Worm (Caenorhabditis elegans) whole organism, late embryonic: ENCODE data around the gene sdz-5.

Source experiments
- C08G9.2 ChIP-seq: sonication (generic microtip); optimal IDR thresholded peaks from 2 replicates; lab custom pipeline; 2016; ENCODE audit warnings: mild to moderate bottlenecking, missing genetic modification characterization, moderate library complexity, missing compliant biosample characterization
- F13H6.1 ChIP-seq: sonication (generic microtip); optimal IDR thresholded peaks from 2 replicates; lab custom pipeline; 2016; ENCODE audit warnings: missing genetic modification characterization, missing compliant biosample characterization
- K09A11.1 ChIP-seq: sonication (generic microtip); optimal IDR thresholded peaks from 2 replicates; lab custom pipeline; 2017; ENCODE audit warnings: antibody characterized with exemption, mild to moderate bottlenecking, missing genetic modification characterization, missing compliant biosample characterization; ENCODE audit not compliant: insufficient read depth
- T23F11.4 ChIP-seq: fragments of 200-800 bp; sonication (Bioruptor generic); optimal IDR thresholded peaks from 2 replicates; lab custom pipeline; 2018; ENCODE audit warnings: mild to moderate bottlenecking, missing genetic modification characterization, missing compliant biosample characterization
- ahr-1 ChIP-seq: sonication (generic microtip); optimal IDR thresholded peaks from 2 replicates; lab custom pipeline; 2016; ENCODE audit warnings: missing genetic modification characterization, missing compliant biosample characterization
- ceh-14 ChIP-seq: sonication (generic microtip); optimal IDR thresholded peaks from 2 replicates; lab custom pipeline; 2016; ENCODE audit warnings: missing genotype, missing genetic modification characterization, missing compliant biosample characterization
- ceh-18 ChIP-seq: sonication (generic microtip); optimal IDR thresholded peaks from 2 replicates; lab custom pipeline; 2016; ENCODE audit warnings: missing genetic modification characterization, missing compliant biosample characterization
- ceh-19 ChIP-seq: fragments of 200-800 bp; sonication (Bioruptor generic); optimal IDR thresholded peaks from 2 replicates; lab custom pipeline; 2018; ENCODE audit warnings: mild to moderate bottlenecking, missing genetic modification characterization, missing compliant biosample characterization
- ceh-2 ChIP-seq: sonication (generic microtip); optimal IDR thresholded peaks from 2 replicates; lab custom pipeline; 2016; ENCODE audit warnings: missing genotype, missing genetic modification characterization, missing compliant biosample characterization
- ceh-24 ChIP-seq: sonication (generic microtip); optimal IDR thresholded peaks from 2 replicates; lab custom pipeline; 2016; ENCODE audit warnings: mild to moderate bottlenecking, missing genetic modification characterization, missing compliant biosample characterization
- ceh-31 ChIP-seq: sonication (generic microtip); optimal IDR thresholded peaks from 2 replicates; lab custom pipeline; 2016; ENCODE audit warnings: missing genetic modification characterization, missing compliant biosample characterization
- ceh-34 ChIP-seq: sonication (generic microtip); optimal IDR thresholded peaks from 2 replicates; lab custom pipeline; 2016; ENCODE audit warnings: mild to moderate bottlenecking, missing genetic modification characterization, missing compliant biosample characterization
- ceh-9 ChIP-seq: sonication (generic microtip); optimal IDR thresholded peaks from 2 replicates; lab custom pipeline; 2016; ENCODE audit warnings: mild to moderate bottlenecking, missing genetic modification characterization, inconsistent platforms, missing compliant biosample characterization
- che-1 ChIP-seq: sonication (generic microtip); optimal IDR thresholded peaks from 2 replicates; lab custom pipeline; 2016; ENCODE audit warnings: mild to moderate bottlenecking, missing genetic modification characterization, missing compliant biosample characterization
- dmd-4 ChIP-seq: sonication (generic microtip); optimal IDR thresholded peaks from 2 replicates; lab custom pipeline; 2016; ENCODE audit warnings: borderline replicate concordance, missing genetic modification characterization, missing compliant biosample characterization
- dve-1 ChIP-seq: sonication (generic microtip); optimal IDR thresholded peaks from 2 replicates; lab custom pipeline; 2017; ENCODE audit warnings: antibody characterized with exemption, mild to moderate bottlenecking, missing genetic modification characterization, missing compliant biosample characterization
- elt-2 ChIP-seq: sonication (generic microtip); optimal IDR thresholded peaks from 2 replicates; lab custom pipeline; 2016; ENCODE audit warnings: missing genetic modification reagents, missing genetic modification characterization, missing compliant biosample characterization
- fax-1 ChIP-seq: sonication (generic microtip); optimal IDR thresholded peaks from 2 replicates; lab custom pipeline; 2016; ENCODE audit warnings: missing genotype, missing genetic modification characterization, missing compliant biosample characterization
- fkh-10 ChIP-seq: fragments of 150-350 bp; optimal IDR thresholded peaks from 2 replicates; lab custom pipeline; 2014; ENCODE audit warnings: missing biosample characterization, missing genetic modification reagents, missing genetic modification characterization
- gmeb-2 ChIP-seq: sonication (generic microtip); optimal IDR thresholded peaks from 2 replicates; lab custom pipeline; 2016; ENCODE audit warnings: missing genetic modification characterization, inconsistent platforms, missing compliant biosample characterization
- hlh-13 ChIP-seq: fragments of 200-800 bp; sonication (Bioruptor generic); optimal IDR thresholded peaks from 2 replicates; lab custom pipeline; 2018; ENCODE audit warnings: mild to moderate bottlenecking, missing genetic modification characterization, missing compliant biosample characterization
- hlh-6 ChIP-seq: sonication (generic microtip); optimal IDR thresholded peaks from 2 replicates; lab custom pipeline; 2016; ENCODE audit warnings: missing genotype, missing genetic modification characterization, missing compliant biosample characterization
- hlh-8 ChIP-seq: sonication (generic microtip); optimal IDR thresholded peaks from 2 replicates; lab custom pipeline; 2016; ENCODE audit warnings: missing genotype, missing genetic modification characterization, missing compliant biosample characterization
- lim-6 ChIP-seq: sonication (generic microtip); optimal IDR thresholded peaks from 2 replicates; lab custom pipeline; 2016; ENCODE audit warnings: missing genetic modification characterization, missing compliant biosample characterization
- lin-11 ChIP-seq: fragments of 200-800 bp; sonication (Bioruptor generic); optimal IDR thresholded peaks from 2 replicates; lab custom pipeline; 2018; ENCODE audit warnings: mild to moderate bottlenecking, missing genetic modification characterization, missing compliant biosample characterization
- mec-3 ChIP-seq: sonication (generic microtip); optimal IDR thresholded peaks from 2 replicates; lab custom pipeline; 2016; ENCODE audit warnings: borderline replicate concordance, missing genetic modification characterization, missing compliant biosample characterization
- nfya-1 ChIP-seq: sonication (generic microtip); optimal IDR thresholded peaks from 2 replicates; lab custom pipeline; 2017; ENCODE audit warnings: missing genetic modification characterization, mild to moderate bottlenecking, missing compliant biosample characterization, antibody characterized with exemption, moderate library complexity
- nhr-232 ChIP-seq: sonication (generic microtip); optimal IDR thresholded peaks from 2 replicates; lab custom pipeline; 2016; ENCODE audit warnings: missing genetic modification characterization, missing compliant biosample characterization
- npax-4 ChIP-seq: sonication (generic microtip); optimal IDR thresholded peaks from 2 replicates; lab custom pipeline; 2016; ENCODE audit warnings: missing genetic modification characterization, missing compliant biosample characterization
- odd-2 ChIP-seq: sonication (generic microtip); optimal IDR thresholded peaks from 2 replicates; lab custom pipeline; 2017; ENCODE audit warnings: antibody characterized with exemption, mild to moderate bottlenecking, missing genetic modification characterization, missing compliant biosample characterization
- pag-3 ChIP-seq: sonication (generic microtip); optimal IDR thresholded peaks from 2 replicates; lab custom pipeline; 2016; ENCODE audit warnings: missing compliant biosample characterization, missing genetic modification characterization, borderline replicate concordance
- pha-2 ChIP-seq: sonication (generic microtip); optimal IDR thresholded peaks from 2 replicates; lab custom pipeline; 2017; ENCODE audit warnings: mild to moderate bottlenecking, missing genetic modification characterization, missing compliant biosample characterization
- pha-4 ChIP-seq: fragments of 150-350 bp; optimal IDR thresholded peaks from 2 replicates; lab custom pipeline; 2018; ENCODE audit warnings: missing biosample characterization, missing genetic modification reagents, missing genetic modification characterization
- pqm-1 ChIP-seq: sonication (generic microtip); optimal IDR thresholded peaks from 2 replicates; lab custom pipeline; 2016; ENCODE audit warnings: missing genetic modification characterization, missing compliant biosample characterization
- ref-2 ChIP-seq: sonication (generic microtip); optimal IDR thresholded peaks from 2 replicates; lab custom pipeline; 2016; ENCODE audit warnings: missing genetic modification characterization, missing compliant biosample characterization
- rnt-1 ChIP-seq: sonication (generic microtip); optimal IDR thresholded peaks from 2 replicates; lab custom pipeline; 2016; ENCODE audit warnings: missing genetic modification characterization, missing compliant biosample characterization
- sox-4 ChIP-seq: sonication (generic microtip); optimal IDR thresholded peaks from 2 replicates; lab custom pipeline; 2017; ENCODE audit warnings: mild to moderate bottlenecking, missing genetic modification characterization, inconsistent platforms, missing compliant biosample characterization
- tbx-2 ChIP-seq: sonication (generic microtip); optimal IDR thresholded peaks from 2 replicates; lab custom pipeline; 2016; ENCODE audit warnings: missing genetic modification characterization, missing compliant biosample characterization
- tbx-7 ChIP-seq: sonication (generic microtip); optimal IDR thresholded peaks from 2 replicates; lab custom pipeline; 2016; ENCODE audit warnings: missing genotype, missing genetic modification characterization, missing compliant biosample characterization
- unc-3 ChIP-seq, 2 experiments: fragments of 200-800 bp in 1 of 2; sonication (Bioruptor generic) in 1 of 2; sonication (generic microtip) in 1 of 2; conservative IDR thresholded peaks in 1 of 2; optimal IDR thresholded peaks in 1 of 2; 2 replicates each; pipeline versions ENCODE4 v1.3.6 to Lab custom; 2016 to 2022; ENCODE audit warnings: missing compliant biosample characterization in 2 of 2, missing genetic modification characterization in 2 of 2, missing genetic modification reagents in 1 of 2
- unc-55 ChIP-seq: sonication (generic microtip); optimal IDR thresholded peaks from 2 replicates; lab custom pipeline; 2017; ENCODE audit warnings: missing biosample characterization, missing genetic modification reagents, missing genetic modification characterization
- unc-86 ChIP-seq: sonication (generic microtip); optimal IDR thresholded peaks from 2 replicates; lab custom pipeline; 2016; ENCODE audit warnings: missing genetic modification characterization, missing compliant biosample characterization
- ztf-16 ChIP-seq: sonication (generic microtip); optimal IDR thresholded peaks from 2 replicates; lab custom pipeline; 2017; ENCODE audit warnings: missing genetic modification characterization, missing compliant biosample characterization

The sdz-5 gene

DNA sequence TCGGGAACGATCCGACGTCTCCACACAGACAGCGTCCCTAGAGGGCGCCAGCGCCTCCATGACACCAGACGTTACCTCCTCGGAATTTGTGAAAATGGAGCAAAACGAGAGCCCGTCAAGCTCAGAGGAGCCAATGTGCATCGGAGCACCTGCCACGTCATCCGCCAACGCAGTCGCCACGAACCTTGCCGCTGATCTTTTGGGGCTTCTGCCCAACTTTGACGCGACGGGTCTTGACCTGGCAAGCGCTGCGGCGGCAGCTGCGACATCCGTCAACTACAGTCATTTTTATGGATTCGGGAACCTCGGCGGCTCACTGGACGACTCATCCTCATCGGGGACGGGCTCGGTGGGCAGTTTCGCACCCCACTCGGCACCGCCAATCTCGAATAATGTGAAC lies 23.1 kb upstream of the sdz-5 start:
- TF ChIP-seq hlh-6 (tag; lab: Kevin White, UChicago) (peak; percentile 40), odd-2 (tag; lab: Kevin White, UChicago) (no peak)

DNA sequence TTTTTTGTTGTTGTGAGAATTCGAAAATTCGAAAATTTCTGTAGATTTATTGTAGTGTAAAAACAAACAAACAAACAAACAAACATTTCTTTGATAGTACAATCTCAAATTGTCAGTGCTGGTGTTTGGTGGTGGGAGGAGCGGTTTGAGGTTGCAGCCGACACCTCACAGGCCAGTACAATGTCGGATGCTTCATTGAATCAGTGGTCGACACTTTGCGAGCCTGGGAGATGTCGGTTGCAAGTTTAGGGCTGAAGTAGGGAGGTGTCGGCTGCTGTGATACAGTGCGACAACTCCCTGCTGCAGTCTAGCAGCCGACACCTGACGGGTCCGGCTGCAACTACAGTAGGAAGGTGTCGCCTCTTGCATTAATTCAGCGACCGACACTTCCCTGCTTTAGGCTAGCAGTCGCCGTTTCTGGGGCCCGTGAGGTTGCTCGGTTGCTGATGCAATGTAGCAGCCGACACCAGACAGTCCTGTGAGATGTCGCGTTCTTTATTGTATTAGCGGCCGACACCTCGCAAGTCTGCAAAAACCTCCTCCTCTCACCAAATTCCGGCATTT lies 22.5 kb upstream of the sdz-5 start:
- no peak for TF ChIP-seq lin-11 (tag; lab: Kevin White, UChicago)
- no peak for TF ChIP-seq ahr-1 (tag; lab: Kevin White, UChicago)
- no peak for TF ChIP-seq ztf-16 (tag; lab: Kevin White, UChicago)
- no peak for TF ChIP-seq tbx-2 (tag; lab: Kevin White, UChicago)
- TF ChIP-seq T23F11.4, result no peak

DNA sequence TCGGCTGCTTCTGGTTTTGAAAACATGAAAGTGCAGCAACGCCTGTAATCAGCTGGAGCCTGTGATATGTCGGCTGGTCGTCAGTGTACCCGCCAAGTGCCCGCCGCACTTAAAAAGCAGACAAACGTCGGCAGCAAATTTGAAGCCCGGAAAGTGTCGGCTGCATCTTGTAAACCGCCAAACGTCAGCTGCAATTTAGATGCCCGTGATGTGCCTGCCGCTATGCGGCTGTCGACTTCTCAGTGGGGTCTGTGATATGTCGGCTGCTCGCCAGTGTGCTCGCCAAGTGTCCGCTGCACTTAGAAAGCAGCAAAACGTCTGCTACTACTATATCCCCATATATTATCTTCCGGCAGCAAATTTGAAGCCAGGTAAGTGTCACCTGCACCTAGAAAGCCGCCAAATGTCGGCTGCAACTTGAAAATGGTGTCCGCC lies 21.4 kb upstream of the sdz-5 start:
- TF ChIP-seq ahr-1 (tag; lab: Kevin White, UChicago) (no peak), ceh-18 (tag; lab: Kevin White, UChicago) (no peak), gmeb-2 (tag; lab: Kevin White, UChicago) (no peak), ztf-16 (tag; lab: Kevin White, UChicago) (no peak), npax-4 (no peak), C08G9.2 (tag; lab: Kevin White, UChicago) (no peak), nhr-232 (tag; lab: Kevin White, UChicago) (no peak), ceh-14 (tag; lab: Kevin White, UChicago) (no peak), pag-3 (tag; lab: Kevin White, UChicago) (no peak), unc-55 (GFP tag; lab: Kevin White, UChicago) (no peak), elt-2 (tag; lab: Kevin White, UChicago) (no peak), lim-6 (tag; lab: Kevin White, UChicago) (no peak)

DNA sequence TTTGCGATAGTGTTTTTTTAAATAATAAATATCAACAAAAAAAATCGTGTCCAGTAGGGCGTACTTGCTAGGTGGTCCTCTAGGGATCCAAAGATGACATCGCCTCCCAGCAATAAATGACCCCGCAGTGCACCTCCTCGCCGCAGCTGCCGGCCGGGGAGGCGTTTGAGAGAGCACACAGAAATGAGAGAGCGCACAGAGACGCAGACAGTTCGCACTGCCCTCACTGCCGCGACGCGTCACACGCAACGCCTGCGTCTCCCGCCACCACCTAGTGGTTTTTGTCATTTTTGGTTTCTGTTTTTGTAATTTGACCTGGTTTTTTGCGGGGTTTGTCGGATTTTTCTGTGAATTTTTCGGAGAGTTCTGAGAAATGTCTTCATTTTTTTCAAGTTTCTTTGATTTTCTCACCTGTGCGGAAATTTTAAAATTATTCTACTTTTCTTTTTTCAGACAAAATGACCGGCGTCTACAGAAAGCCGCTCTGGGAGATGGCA lies 20.6 kb upstream of the sdz-5 start, which contains the start of gene lido-7:
Gene lido-7, plus strand, starts transcription at position 447 of the 497 bp plus-strand sequence.
- TF ChIP-seq dmd-4 (tag; lab: Kevin White, UChicago) (no peak), pag-3 (tag; lab: Kevin White, UChicago) (no peak), pha-2 (tag; lab: Kevin White, UChicago) (no peak), mec-3 (tag; lab: Kevin White, UChicago) (no peak), unc-86 (tag; lab: Kevin White, UChicago) (no peak), tbx-2 (tag; lab: Kevin White, UChicago) (peak; percentile 49), ceh-24 (no peak), ceh-19 (no peak), ceh-2 (tag; lab: Kevin White, UChicago) (no peak), ceh-9 (tag; lab: Kevin White, UChicago) (no peak), fkh-10 (GFP tag; lab: Kevin White, UChicago) (no peak), C08G9.2 (tag; lab: Kevin White, UChicago) (no peak), tbx-7 (no peak), pha-4 (tag; lab: Kevin White, UChicago) (no peak), pqm-1 (no peak), ceh-31 (tag; lab: Kevin White, UChicago) (peak; percentile 50), hlh-6 (tag; lab: Kevin White, UChicago) (no peak), rnt-1 (tag; lab: Kevin White, UChicago) (peak; percentile 24), elt-2 (tag; lab: Kevin White, UChicago) (no peak), gmeb-2 (tag; lab: Kevin White, UChicago) (no peak), F13H6.1 (tag; lab: Kevin White, UChicago) (no peak), ceh-14 (tag; lab: Kevin White, UChicago) (no peak), dve-1 (tag; lab: Kevin White, UChicago) (no peak), unc-3 (GFP tag; conservative IDR thresholded peaks at IDR 0.05; lab: Robert Waterston, UW) (0 out of 2 replicates have a peak, but pooled peaks have one; percentile 19), unc-3 (tag; optimal IDR thresholded peaks at IDR 0.05; lab: Kevin White, UChicago) (no peak), T23F11.4 (no peak), hlh-8 (peak; percentile 14), ceh-34 (tag; lab: Kevin White, UChicago) (peak; percentile 50), sox-4 (tag; lab: Kevin White, UChicago) (no peak), hlh-13 (GFP tag; lab: Kevin White, UChicago) (no peak), fax-1 (tag; lab: Kevin White, UChicago) (no peak), ref-2 (tag; lab: Kevin White, UChicago) (peak; percentile 31), nfya-1 (tag; lab: Kevin White, UChicago) (peak; percentile 60), ceh-18 (tag; lab: Kevin White, UChicago) (peak; percentile 2), K09A11.1 (tag; lab: Kevin White, UChicago) (no peak), unc-55 (GFP tag; lab: Kevin White, UChicago) (peak; percentile 29), che-1 (no peak)
